Fruit fly (Drosophila melanogaster): Measurements from ENCODE around the gene CG33795.

DNA sequence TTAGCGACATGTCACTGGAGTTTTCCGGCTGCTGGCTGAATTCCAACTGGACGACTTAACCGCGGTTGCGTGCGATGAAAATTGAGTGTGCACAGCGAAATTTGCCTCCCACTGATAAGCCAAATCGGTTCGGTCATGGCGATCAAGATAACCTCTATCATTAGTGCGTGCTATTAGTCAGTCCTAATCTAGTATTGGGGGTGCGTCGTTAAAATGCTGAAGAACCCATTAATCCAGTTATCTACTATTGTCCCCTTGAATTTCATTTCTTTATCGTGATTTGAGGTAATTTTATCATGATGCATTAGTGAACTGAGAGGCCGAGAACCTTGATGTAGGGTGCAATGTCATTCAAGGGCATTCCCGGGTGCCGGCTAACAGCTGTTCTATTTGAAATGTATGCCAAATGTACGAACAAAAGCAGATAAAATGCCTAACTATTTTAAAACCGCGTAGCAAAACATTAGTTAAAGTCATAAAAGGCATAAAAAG lies 42.7 kb downstream of the CG33795 start, which contains the start of gene Pgm1:
- no peak for TF ChIP-seq usp (GFP tag; optimal IDR thresholded peaks at IDR 0.05)
- TF ChIP-seq CG8478 (optimal IDR thresholded peaks at IDR 0.05), result no peak

Data from whole organism.